Fruit fly (Drosophila melanogaster) whole organism, pupa: Measurements from ENCODE around the gene CG13454.

Source experiments
- CG10348 ChIP-seq: fragments of 200-800 bp; sonication (Bioruptor generic); IDR thresholded peaks from 2 replicates; pipeline ENCODE4 v1.3.6; 2022; ENCODE audit warnings: missing biosample characterization, missing genetic modification characterization
- CG12605 ChIP-seq: fragments of 200-800 bp; sonication (Bioruptor generic); IDR thresholded peaks from 2 replicates; pipeline ENCODE4 v1.3.6; 2022; ENCODE audit warnings: missing biosample characterization, missing genetic modification characterization
- CG13204 ChIP-seq: fragments of 200-800 bp; sonication (Bioruptor generic); optimal IDR thresholded peaks from 2 replicates; lab custom pipeline; 2018; ENCODE audit warnings: missing biosample characterization, mild to moderate bottlenecking, missing genetic modification characterization, moderate library complexity
- CG14655 ChIP-seq: fragments of 200-800 bp; sonication (Bioruptor generic); optimal IDR thresholded peaks from 3 replicates; lab custom pipeline; 2017; ENCODE audit warnings: mild to moderate bottlenecking, missing biosample characterization, missing genetic modification reagents, missing genetic modification characterization
- CG15710 ChIP-seq: fragments of 200-800 bp; sonication (Bioruptor generic); optimal IDR thresholded peaks from 2 replicates; lab custom pipeline; 2018; ENCODE audit warnings: missing biosample characterization, mild to moderate bottlenecking, missing genetic modification characterization, moderate library complexity
- CG17806 ChIP-seq: fragments of 200-800 bp; sonication (Bioruptor generic); optimal IDR thresholded peaks from 2 replicates; lab custom pipeline; 2018; ENCODE audit warnings: missing biosample characterization, mild to moderate bottlenecking, missing genetic modification characterization, moderate library complexity
- CG32121 ChIP-seq: fragments of 200-800 bp; sonication (Bioruptor generic); IDR thresholded peaks from 2 replicates; pipeline ENCODE4 v1.3.6; 2022; ENCODE audit warnings: missing biosample characterization, missing genetic modification characterization
- CG34367 ChIP-seq: fragments of 200-800 bp; sonication (Bioruptor generic); optimal IDR thresholded peaks from 2 replicates; lab custom pipeline; 2018; ENCODE audit warnings: missing biosample characterization, mild to moderate bottlenecking, missing genetic modification characterization
- CG4496 ChIP-seq: fragments of 200-800 bp; sonication (Bioruptor generic); IDR thresholded peaks from 3 replicates; pipeline ENCODE4 v1.3.6; 2022; ENCODE audit warnings: missing biosample characterization, missing genetic modification characterization
- CG8159 ChIP-seq: fragments of 200-800 bp; sonication (Bioruptor generic); optimal IDR thresholded peaks from 3 replicates; lab custom pipeline; 2018; ENCODE audit warnings: missing biosample characterization, mild to moderate bottlenecking, missing genetic modification characterization, moderate library complexity
- CG8301 ChIP-seq: fragments of 200-800 bp; sonication (Bioruptor generic); optimal IDR thresholded peaks from 2 replicates; lab custom pipeline; 2018; ENCODE audit warnings: missing biosample characterization, mild to moderate bottlenecking, missing genetic modification characterization
- CG9948 ChIP-seq: fragments of 200-800 bp; sonication (Bioruptor generic); optimal IDR thresholded peaks from 2 replicates; lab custom pipeline; 2018; ENCODE audit warnings: missing biosample characterization, mild to moderate bottlenecking, missing genetic modification characterization, moderate library complexity
- D1 ChIP-seq: fragments of 200-800 bp; sonication (Bioruptor generic); optimal IDR thresholded peaks from 2 replicates; lab custom pipeline; 2018; ENCODE audit warnings: missing biosample characterization, mild to moderate bottlenecking, missing genetic modification characterization, moderate library complexity
- EcR ChIP-seq: fragments of 200-800 bp; sonication (Bioruptor generic); optimal IDR thresholded peaks from 3 replicates; lab custom pipeline; 2019; ENCODE audit warnings: missing biosample characterization, missing genetic modification characterization, mild to moderate bottlenecking, moderate library complexity, missing genetic modification reagents
- Ets98B ChIP-seq: fragments of 200-800 bp; sonication (Bioruptor generic); IDR thresholded peaks from 2 replicates; pipeline ENCODE4 v1.3.6; 2022; ENCODE audit warnings: missing biosample characterization, missing genetic modification characterization
- Pif1A ChIP-seq: fragments of 200-800 bp; sonication (Bioruptor generic); optimal IDR thresholded peaks from 3 replicates; lab custom pipeline; 2016; ENCODE audit warnings: missing biosample characterization, missing genetic modification characterization
- Pif1B ChIP-seq: fragments of 200-800 bp; sonication (Bioruptor generic); optimal IDR thresholded peaks from 3 replicates; lab custom pipeline; 2016; ENCODE audit warnings: missing biosample characterization, missing genetic modification characterization
- Snoo ChIP-seq: fragments of 200-800 bp; sonication (Bioruptor generic); optimal IDR thresholded peaks from 3 replicates; lab custom pipeline; 2017; ENCODE audit warnings: missing biosample characterization, mild to moderate bottlenecking, missing genetic modification characterization, inconsistent platforms
- fd96Ca ChIP-seq: fragments of 200-800 bp; sonication (Bioruptor generic); IDR thresholded peaks from 3 replicates; pipeline ENCODE4 v1.3.6; 2022; ENCODE audit warnings: missing biosample characterization, missing genetic modification characterization
- gl ChIP-seq: fragments of 200-800 bp; sonication (Bioruptor generic); optimal IDR thresholded peaks from 2 replicates; lab custom pipeline; 2018; ENCODE audit warnings: missing biosample characterization, mild to moderate bottlenecking, missing genetic modification characterization
- rn ChIP-seq: fragments of 200-800 bp; sonication (Bioruptor generic); IDR thresholded peaks from 2 replicates; pipeline ENCODE4 v1.3.6; 2022; ENCODE audit warnings: missing biosample characterization, missing genetic modification characterization

CG13454 gene

DNA sequence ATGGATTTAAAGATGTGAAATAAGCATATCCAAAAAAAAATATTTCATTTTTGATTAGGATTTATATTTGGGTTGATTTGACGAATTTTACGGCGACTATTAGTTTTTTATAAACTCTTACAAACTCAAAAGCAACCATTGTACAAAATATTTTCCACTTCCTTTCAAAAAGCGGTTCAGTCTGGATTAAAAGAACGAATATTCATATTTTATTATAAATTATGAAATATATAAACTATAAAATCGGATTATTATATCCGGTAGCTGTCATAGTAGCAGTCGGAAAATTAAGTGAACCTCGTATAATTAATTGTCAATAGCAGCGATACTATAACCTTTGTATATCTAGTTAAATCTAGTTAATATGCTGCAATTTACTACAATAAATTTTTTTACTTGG, 21.4 kb downstream of the CG13454 start, which contains the start of gene CG12355:
Gene CG12355 (minus strand): TSS at position 101 of the 400 bp plus-strand sequence.
- no peak for TF ChIP-seq CG9948 (tag; lab: Kevin White, UChicago)
- TF ChIP-seq CG4496 (GFP tag; lab: Robert Waterston, UW), result no peak
- no peak for TF ChIP-seq Snoo (tag; lab: Kevin White, UChicago)
- TF ChIP-seq CG32121 (GFP tag; lab: Robert Waterston, UW), result no peak
- TF ChIP-seq CG14655 (GFP tag; lab: Kevin White, UChicago), result no peak
- TF ChIP-seq CG17806, result no peak
- no peak for TF ChIP-seq D1 (tag; lab: Kevin White, UChicago)
- no peak for TF ChIP-seq CG8301 (tag; lab: Kevin White, UChicago)
- TF ChIP-seq rn (GFP tag; lab: Robert Waterston, UW), result no peak
- TF ChIP-seq CG34367 (tag; lab: Kevin White, UChicago), result no peak
- TF ChIP-seq EcR (GFP tag; lab: Kevin White, UChicago), result no peak
- no peak for TF ChIP-seq CG8159 (tag; lab: Kevin White, UChicago)
- no peak for TF ChIP-seq fd96Ca (GFP tag; lab: Robert Waterston, UW)
- TF ChIP-seq CG15710 (tag; lab: Kevin White, UChicago), result no peak
- no peak for TF ChIP-seq CG10348 (GFP tag; lab: Robert Waterston, UW)

DNA sequence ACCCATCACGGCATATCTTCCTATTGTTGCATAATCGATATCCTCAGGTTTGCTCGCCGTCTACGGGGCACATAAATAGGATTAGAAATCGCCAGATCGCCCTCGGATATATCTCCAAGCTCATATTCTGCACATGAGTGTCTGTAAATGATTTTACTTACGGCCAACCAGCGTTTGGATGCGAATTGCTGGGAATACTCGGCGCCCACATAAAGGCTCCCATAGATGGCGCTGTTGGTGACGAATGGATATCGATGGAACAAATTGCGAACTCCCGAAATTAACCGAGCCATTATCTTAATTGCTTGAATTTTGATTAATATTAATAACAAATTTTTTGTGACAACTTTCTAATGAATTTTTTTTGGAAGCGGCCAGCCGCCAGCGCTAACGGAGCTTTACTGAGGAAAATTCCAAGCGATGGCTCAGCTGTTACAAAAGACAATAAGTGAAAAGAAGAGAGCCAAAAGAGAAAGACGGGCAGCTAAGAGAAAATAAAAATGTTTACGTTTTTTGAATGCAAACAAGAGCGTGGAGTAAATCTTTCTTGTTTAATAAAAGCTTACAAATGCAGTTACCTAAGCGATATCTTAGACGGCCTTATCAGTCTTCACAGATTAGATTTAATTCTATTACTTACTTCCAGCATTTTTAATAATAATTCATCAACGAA, 22.1 kb downstream of the CG13454 start:
- TF ChIP-seq CG34367 (tag; lab: Kevin White, UChicago) (no peak), D1 (tag; lab: Kevin White, UChicago) (no peak), CG17806 (no peak), rn (GFP tag; lab: Robert Waterston, UW) (no peak), CG8301 (tag; lab: Kevin White, UChicago) (no peak), Snoo (tag; lab: Kevin White, UChicago) (no peak), Pif1A (GFP tag; lab: Kevin White, UChicago) (no peak), Ets98B (GFP tag; lab: Robert Waterston, UW) (no peak), CG13204 (GFP tag; lab: Kevin White, UChicago) (no peak), Pif1B (GFP tag; lab: Kevin White, UChicago) (no peak), CG12605 (no peak), CG4496 (GFP tag; lab: Robert Waterston, UW) (no peak), CG32121 (GFP tag; lab: Robert Waterston, UW) (no peak), CG9948 (tag; lab: Kevin White, UChicago) (no peak), fd96Ca (GFP tag; lab: Robert Waterston, UW) (no peak), EcR (GFP tag; lab: Kevin White, UChicago) (no peak), CG8159 (tag; lab: Kevin White, UChicago) (no peak)

DNA sequence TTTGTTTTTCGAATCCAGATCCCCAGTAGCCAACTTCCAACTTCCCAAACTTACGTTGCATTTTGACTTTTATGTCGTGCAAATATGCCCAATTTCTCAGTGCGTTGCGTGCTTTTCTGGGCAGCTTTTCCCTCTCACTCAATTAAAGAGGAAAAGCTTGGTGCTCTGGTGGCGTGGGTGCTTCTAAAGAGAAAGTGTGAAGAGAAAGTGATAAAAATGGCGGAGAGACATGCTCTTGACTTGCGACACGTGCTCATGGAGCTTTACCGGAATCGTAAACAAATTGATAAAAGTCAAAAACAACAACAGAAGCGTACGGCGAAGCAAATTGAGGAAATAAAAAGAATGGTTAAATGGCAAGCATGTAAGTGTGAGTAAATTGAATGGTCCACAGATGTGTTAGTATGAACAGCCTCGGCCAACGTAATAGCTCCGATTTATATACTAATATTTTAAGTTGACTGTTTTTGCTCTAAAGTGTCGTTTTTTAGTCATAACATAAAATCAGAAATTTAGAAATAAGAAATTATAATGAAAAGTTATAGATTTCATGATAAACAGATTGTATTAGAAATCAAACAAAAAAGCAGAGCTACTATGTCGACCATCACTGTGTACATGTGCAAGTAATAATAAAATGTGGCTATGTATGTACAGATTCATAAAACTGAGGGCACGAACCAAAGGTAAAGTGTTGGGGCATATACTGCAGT, 22.8 kb downstream of the CG13454 start:
- TF ChIP-seq CG10348 (GFP tag; lab: Robert Waterston, UW) (no peak), Ets98B (GFP tag; lab: Robert Waterston, UW) (no peak), CG8159 (tag; lab: Kevin White, UChicago) (no peak), CG4496 (GFP tag; lab: Robert Waterston, UW) (no peak), CG17806 (no peak), CG12605 (no peak), Pif1B (GFP tag; lab: Kevin White, UChicago) (no peak), CG13204 (GFP tag; lab: Kevin White, UChicago) (no peak)

DNA sequence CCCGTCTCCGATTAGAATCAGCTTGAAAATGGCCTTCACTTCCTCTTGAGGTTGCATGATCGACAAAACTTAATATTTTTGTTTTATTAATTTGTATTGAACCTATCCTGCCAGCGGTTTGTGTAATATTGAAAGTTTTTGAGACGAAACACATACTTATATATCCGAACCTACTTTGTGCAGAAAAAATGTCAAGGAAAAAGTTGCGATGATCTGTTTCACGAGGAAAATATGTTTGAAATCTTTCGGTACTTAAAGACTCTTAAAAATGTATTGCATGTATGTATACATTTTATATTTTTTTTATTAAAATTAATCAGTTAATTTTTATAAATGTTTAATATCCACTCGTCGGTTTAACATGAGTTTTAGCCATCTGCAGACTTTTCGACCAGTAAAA, 31.6 kb downstream of the CG13454 start, which contains the start of gene Ran-like:
Gene Ran-like (minus strand): TSS at position 101 of the 400 bp plus-strand sequence.
- TF ChIP-seq fd96Ca (GFP tag; lab: Robert Waterston, UW), result no peak
- TF ChIP-seq CG10348 (GFP tag; lab: Robert Waterston, UW), result no peak
- TF ChIP-seq CG15710 (tag; lab: Kevin White, UChicago), result no peak
- no peak for TF ChIP-seq CG32121 (GFP tag; lab: Robert Waterston, UW)
- TF ChIP-seq CG34367 (tag; lab: Kevin White, UChicago), result no peak
- no peak for TF ChIP-seq CG13204 (GFP tag; lab: Kevin White, UChicago)
- TF ChIP-seq D1 (tag; lab: Kevin White, UChicago), result no peak
- no peak for TF ChIP-seq CG8159 (tag; lab: Kevin White, UChicago)
- no peak for TF ChIP-seq CG8301 (tag; lab: Kevin White, UChicago)
- no peak for TF ChIP-seq Pif1A (GFP tag; lab: Kevin White, UChicago)
- no peak for TF ChIP-seq CG14655 (GFP tag; lab: Kevin White, UChicago)
- TF ChIP-seq CG9948 (tag; lab: Kevin White, UChicago), result no peak
- TF ChIP-seq gl, result no peak
- TF ChIP-seq Snoo (tag; lab: Kevin White, UChicago), result no peak
- TF ChIP-seq, all 21 proteins: peak for 0

DNA sequence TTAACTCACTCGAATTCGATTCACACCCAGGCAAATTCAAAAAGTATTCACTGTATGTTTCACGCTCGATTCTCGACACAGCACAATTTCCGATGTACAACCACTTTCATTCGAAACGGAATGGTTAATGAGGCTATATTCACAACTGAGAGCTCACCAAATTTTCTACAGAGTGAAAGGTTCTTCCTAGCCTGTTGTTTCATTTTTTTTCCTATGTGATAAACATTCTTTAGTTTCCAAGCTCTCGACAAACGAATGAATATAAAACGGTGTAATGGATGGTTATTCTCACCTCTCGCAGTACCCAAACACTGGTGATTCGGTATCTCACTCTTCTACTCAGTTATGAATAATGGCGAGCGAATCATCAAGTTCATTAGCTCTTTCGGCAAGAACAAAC, 42.8 kb downstream of the CG13454 start, which contains the start of gene cocoon:
Gene cocoon (minus strand): TSS at position 101 of the 400 bp plus-strand sequence.
- TF ChIP-seq gl, result no peak
- TF ChIP-seq CG12605, result no peak
- no peak for TF ChIP-seq EcR (GFP tag; lab: Kevin White, UChicago)
- TF ChIP-seq CG13204 (GFP tag; lab: Kevin White, UChicago), result no peak
- no peak for TF ChIP-seq CG32121 (GFP tag; lab: Robert Waterston, UW)
- no peak for TF ChIP-seq CG4496 (GFP tag; lab: Robert Waterston, UW)
- no peak for TF ChIP-seq Pif1A (GFP tag; lab: Kevin White, UChicago)
